Worm (Caenorhabditis elegans) whole organism, early embryonic: ENCODE measurements around the gene Y43F8B.10.
A peak's percentile ranks its signal among the peaks of the same experiment; 100 is the strongest.

ENCODE experiments used
- B0310.2 ChIP-seq: sonication (generic microtip); optimal IDR thresholded peaks from 2 replicates; lab custom pipeline; 2016; ENCODE audit warnings: mild to moderate bottlenecking, missing genetic modification characterization, missing compliant biosample characterization
- ceh-13 ChIP-seq: fragments of 200-800 bp; sonication (Bioruptor generic); optimal IDR thresholded peaks from 2 replicates; lab custom pipeline; 2018; ENCODE audit warnings: mild to moderate bottlenecking, missing genetic modification characterization, missing compliant biosample characterization
- ceh-36 ChIP-seq: sonication (generic microtip); optimal IDR thresholded peaks from 2 replicates; lab custom pipeline; 2016; ENCODE audit warnings: missing genetic modification characterization, inconsistent platforms, missing compliant biosample characterization

DNA sequence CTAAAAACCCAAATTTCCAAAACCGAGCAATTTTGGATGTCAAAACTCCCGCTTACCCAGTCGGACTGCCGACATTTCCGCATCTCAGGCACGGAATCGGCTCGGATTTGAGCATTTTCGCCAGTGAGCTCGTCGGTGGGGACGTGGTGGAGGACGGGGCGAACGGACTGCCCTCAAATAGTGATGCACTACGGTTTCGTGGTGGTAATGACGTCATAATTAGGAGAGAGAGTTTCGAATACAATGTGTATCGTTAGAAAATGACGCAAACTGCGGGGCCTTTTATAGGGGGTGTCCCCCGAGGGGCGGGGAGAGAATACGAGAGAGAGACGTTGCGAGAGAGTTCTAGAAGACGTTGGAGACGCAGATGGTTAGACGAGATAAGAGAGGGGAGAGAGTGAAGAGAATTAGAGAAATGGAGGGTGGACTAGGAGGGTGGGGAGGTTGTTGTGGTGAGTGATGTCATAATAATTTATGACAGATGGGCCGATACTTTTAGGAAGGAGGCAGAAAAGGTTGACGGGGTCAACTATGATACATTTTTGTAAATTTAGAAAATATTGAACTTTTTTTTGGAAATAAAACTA, 48.4 kb downstream of the Y43F8B.10 start:
- TF ChIP-seq ceh-36, result peak; percentile 68
- TF ChIP-seq B0310.2 (tag; lab: Kevin White, UChicago), result peak; percentile 60
- TF ChIP-seq ceh-13, result peak; percentile 52
